Fruit fly (Drosophila melanogaster) whole organism, embryonic: ENCODE results near the gene SuUR.

Experiments used
- CG10209 ChIP-seq: fragments of 200-800 bp; sonication (Bioruptor generic); optimal IDR thresholded peaks from 3 replicates; lab custom pipeline; 2017; ENCODE audit warnings: missing biosample characterization, mild to moderate bottlenecking, missing genetic modification characterization, missing genetic modification reagents
- CG10274 ChIP-seq: fragments of 200-800 bp; sonication (Bioruptor generic); optimal IDR thresholded peaks from 3 replicates; lab custom pipeline; 2017; ENCODE audit warnings: missing biosample characterization, mild to moderate bottlenecking, missing genetic modification characterization
- CG10321 ChIP-seq: fragments of 200-800 bp; sonication (Bioruptor generic); IDR thresholded peaks from 2 replicates; pipeline ENCODE4 v1.3.6; 2022; ENCODE audit warnings: missing biosample characterization, missing genetic modification characterization
- CG10654 ChIP-seq: fragments of 200-800 bp; sonication (Bioruptor generic); optimal IDR thresholded peaks from 2 replicates; lab custom pipeline; 2016; ENCODE audit warnings: missing biosample characterization, missing genetic modification characterization
- CG11456 ChIP-seq: fragments of 200-800 bp; sonication (Bioruptor generic); IDR thresholded peaks from 3 replicates; pipeline ENCODE4 v1.3.6; 2022; ENCODE audit warnings: missing biosample characterization, missing genetic modification characterization
- CG12236 ChIP-seq: fragments of 200-800 bp; sonication (Bioruptor generic); optimal IDR thresholded peaks from 2 replicates; lab custom pipeline; 2016; ENCODE audit warnings: missing biosample characterization, missing genetic modification characterization
- CG12299 ChIP-seq: fragments of 200-800 bp; sonication (Bioruptor generic); optimal IDR thresholded peaks from 2 replicates; lab custom pipeline; 2018; ENCODE audit warnings: missing biosample characterization, mild to moderate bottlenecking, missing genetic modification characterization
- CG13624 ChIP-seq: fragments of 200-800 bp; sonication (Bioruptor generic); optimal IDR thresholded peaks from 2 replicates; lab custom pipeline; 2016; ENCODE audit warnings: missing biosample characterization, missing genetic modification characterization
- CG13775 ChIP-seq: fragments of 200-800 bp; sonication (Bioruptor generic); optimal IDR thresholded peaks from 3 replicates; lab custom pipeline; 2017; ENCODE audit warnings: missing biosample characterization, mild to moderate bottlenecking, missing genetic modification characterization
- CG15479 ChIP-seq: fragments of 200-800 bp; sonication (Bioruptor generic); optimal IDR thresholded peaks from 3 replicates; lab custom pipeline; 2019; ENCODE audit warnings: missing biosample characterization, mild to moderate bottlenecking, missing genetic modification characterization, moderate library complexity
- CG15514 ChIP-seq: fragments of 200-800 bp; sonication (Bioruptor generic); optimal IDR thresholded peaks from 3 replicates; lab custom pipeline; 2017; ENCODE audit warnings: missing biosample characterization, missing genetic modification characterization, mild to moderate bottlenecking, moderate library complexity, missing genetic modification reagents
- CG2712 ChIP-seq: fragments of 200-800 bp; optimal IDR thresholded peaks from 3 replicates; lab custom pipeline; 2019; ENCODE audit warnings: missing biosample characterization, mild to moderate bottlenecking, missing genetic modification characterization, moderate library complexity
- CG4730 ChIP-seq: fragments of 200-800 bp; sonication (Bioruptor generic); IDR thresholded peaks from 2 replicates; pipeline ENCODE4 v1.3.6; 2022; ENCODE audit warnings: missing biosample characterization, missing genetic modification characterization
- CG6175 ChIP-seq: fragments of 200-800 bp; sonication (Bioruptor generic); IDR thresholded peaks from 3 replicates; pipeline ENCODE4 v1.3.6; 2022; ENCODE audit warnings: missing biosample characterization, missing genetic modification characterization
- CG6791 ChIP-seq: fragments of 200-800 bp; sonication (Bioruptor generic); IDR thresholded peaks from 3 replicates; pipeline ENCODE4 v1.3.6; 2022; ENCODE audit warnings: missing biosample characterization, missing genetic modification characterization; ENCODE audit not compliant: partially characterized antibody
- CG7271 ChIP-seq: fragments of 200-800 bp; sonication (Bioruptor generic); optimal IDR thresholded peaks from 2 replicates; lab custom pipeline; 2018; ENCODE audit warnings: missing biosample characterization, mild to moderate bottlenecking, missing genetic modification characterization, moderate library complexity
- CG7745 ChIP-seq: fragments of 200-800 bp; sonication (Bioruptor generic); optimal IDR thresholded peaks from 2 replicates; lab custom pipeline; 2018; ENCODE audit warnings: missing biosample characterization, mild to moderate bottlenecking, missing genetic modification characterization, moderate library complexity
- CG7987 ChIP-seq: fragments of 200-800 bp; sonication (Bioruptor generic); optimal IDR thresholded peaks from 2 replicates; lab custom pipeline; 2018; ENCODE audit warnings: missing biosample characterization, mild to moderate bottlenecking, missing genetic modification characterization, moderate library complexity
- D19A ChIP-seq: fragments of 200-800 bp; optimal IDR thresholded peaks from 3 replicates; lab custom pipeline; 2019; ENCODE audit warnings: missing biosample characterization, mild to moderate bottlenecking, missing genetic modification characterization, moderate library complexity
- Doc2 ChIP-seq: fragments of 200-800 bp; sonication (Bioruptor generic); IDR thresholded peaks from 2 replicates; pipeline ENCODE4 v1.3.6; 2022; ENCODE audit warnings: missing biosample characterization, missing genetic modification characterization
- ERR ChIP-seq: fragments of 200-800 bp; sonication (Bioruptor generic); optimal IDR thresholded peaks from 2 replicates; lab custom pipeline; 2016; ENCODE audit warnings: missing biosample characterization, missing genetic modification characterization
- Fer3 ChIP-seq: fragments of 200-800 bp; sonication (Bioruptor generic); optimal IDR thresholded peaks from 2 replicates; lab custom pipeline; 2018; ENCODE audit warnings: missing biosample characterization, mild to moderate bottlenecking, missing genetic modification characterization, moderate library complexity
- HLH3B ChIP-seq: fragments of 200-800 bp; sonication (Bioruptor generic); IDR thresholded peaks from 2 replicates; pipeline ENCODE4 v1.3.6; 2022; ENCODE audit warnings: missing biosample characterization, missing genetic modification characterization
- HmgZ ChIP-seq: fragments of 200-800 bp; sonication (Bioruptor generic); optimal IDR thresholded peaks from 2 replicates; lab custom pipeline; 2018; ENCODE audit warnings: missing biosample characterization, mild to moderate bottlenecking, missing genetic modification characterization
- Lhr ChIP-seq: fragments of 200-800 bp; sonication (Bioruptor generic); optimal IDR thresholded peaks from 3 replicates; lab custom pipeline; 2017; ENCODE audit warnings: mild to moderate bottlenecking, missing biosample characterization, missing genetic modification reagents, missing genetic modification characterization
- Six4 ChIP-seq: fragments of 200-800 bp; sonication (Bioruptor generic); optimal IDR thresholded peaks from 2 replicates; lab custom pipeline; 2016; ENCODE audit warnings: missing biosample characterization, missing genetic modification characterization
- Tbp ChIP-seq: fragments of >200 bp; optimal IDR thresholded peaks from 2 replicates; lab custom pipeline; 2018; ENCODE audit warnings: missing biosample characterization, missing genetic modification characterization
- Xrp1 ChIP-seq: fragments of 200-800 bp; sonication (Bioruptor generic); IDR thresholded peaks from 2 replicates; pipeline ENCODE4 v1.3.6; 2022; ENCODE audit warnings: missing biosample characterization, missing genetic modification characterization
- amos ChIP-seq: fragments of 200-800 bp; sonication (Bioruptor generic); IDR thresholded peaks from 2 replicates; pipeline ENCODE4 v1.3.6; 2022; ENCODE audit warnings: missing biosample characterization, missing genetic modification characterization; ENCODE audit not compliant: partially characterized antibody
- bbx ChIP-seq: fragments of 200-800 bp; sonication (Bioruptor generic); IDR thresholded peaks from 2 replicates; pipeline ENCODE4 v1.3.6; 2022; ENCODE audit warnings: missing biosample characterization, missing genetic modification characterization; ENCODE audit not compliant: partially characterized antibody
- da ChIP-seq: fragments of 200-800 bp; sonication (Bioruptor generic); optimal IDR thresholded peaks from 2 replicates; lab custom pipeline; 2016; ENCODE audit warnings: missing biosample characterization, missing genetic modification characterization
- dysf ChIP-seq: fragments of 200-800 bp; sonication (Bioruptor generic); IDR thresholded peaks from 3 replicates; pipeline ENCODE4 v1.3.6; 2022; ENCODE audit warnings: missing biosample characterization, missing genetic modification characterization
- exex ChIP-seq: fragments of 200-800 bp; sonication (Bioruptor generic); optimal IDR thresholded peaks from 4 replicates; lab custom pipeline; 2018; ENCODE audit warnings: missing biosample characterization, mild to moderate bottlenecking, missing genetic modification characterization, moderate library complexity
- fd3F ChIP-seq: fragments of 200-800 bp; sonication (Bioruptor generic); optimal IDR thresholded peaks from 2 replicates; lab custom pipeline; 2018; ENCODE audit warnings: missing biosample characterization, mild to moderate bottlenecking, missing genetic modification characterization, moderate library complexity
- fd64A ChIP-seq: fragments of 200-800 bp; sonication (Bioruptor generic); optimal IDR thresholded peaks from 3 replicates; lab custom pipeline; 2018; ENCODE audit warnings: missing biosample characterization, mild to moderate bottlenecking, missing genetic modification characterization
- gcm ChIP-seq: fragments of 200-800 bp; sonication (Bioruptor generic); optimal IDR thresholded peaks from 2 replicates; lab custom pipeline; 2019; ENCODE audit warnings: missing biosample characterization, mild to moderate bottlenecking, missing genetic modification characterization, moderate library complexity
- grau ChIP-seq: fragments of 200-800 bp; optimal IDR thresholded peaks from 3 replicates; lab custom pipeline; 2019; ENCODE audit warnings: missing biosample characterization, mild to moderate bottlenecking, missing genetic modification characterization, moderate library complexity
- nmo ChIP-seq: fragments of 200-800 bp; sonication (Bioruptor generic); optimal IDR thresholded peaks from 2 replicates; lab custom pipeline; 2018; ENCODE audit warnings: missing biosample characterization, mild to moderate bottlenecking, missing genetic modification characterization, moderate library complexity
- pho ChIP-seq: fragments of 200-800 bp; sonication (Bioruptor generic); optimal IDR thresholded peaks from 2 replicates; lab custom pipeline; 2016; ENCODE audit warnings: missing biosample characterization, missing genetic modification characterization
- pzg ChIP-seq: fragments of 200-800 bp; sonication (Bioruptor generic); optimal IDR thresholded peaks from 3 replicates; lab custom pipeline; 2018; ENCODE audit warnings: missing biosample characterization, mild to moderate bottlenecking, missing genetic modification characterization, moderate library complexity
- salm ChIP-seq: fragments of 200-800 bp; sonication (Bioruptor generic); optimal IDR thresholded peaks from 2 replicates; lab custom pipeline; 2018; ENCODE audit warnings: missing biosample characterization, mild to moderate bottlenecking, missing genetic modification characterization
- slbo ChIP-seq: fragments of 200-800 bp; sonication (Bioruptor generic); IDR thresholded peaks from 2 replicates; pipeline ENCODE4 v1.3.6; 2022; ENCODE audit warnings: missing biosample characterization, missing genetic modification characterization
- sna ChIP-seq: fragments of 200-800 bp; sonication (Bioruptor generic); IDR thresholded peaks from 2 replicates; pipeline ENCODE4 v1.3.6; 2022; ENCODE audit warnings: missing biosample characterization, missing genetic modification characterization; ENCODE audit not compliant: partially characterized antibody
- sqz ChIP-seq: fragments of 200-800 bp; sonication (Bioruptor generic); optimal IDR thresholded peaks from 3 replicates; lab custom pipeline; 2018; ENCODE audit warnings: missing biosample characterization, mild to moderate bottlenecking, missing genetic modification characterization
- stwl ChIP-seq: fragments of 200-800 bp; sonication (Bioruptor generic); optimal IDR thresholded peaks from 3 replicates; lab custom pipeline; 2018; ENCODE audit warnings: missing biosample characterization, mild to moderate bottlenecking, missing genetic modification characterization, moderate library complexity
- toy ChIP-seq: fragments of 200-800 bp; sonication (Bioruptor generic); IDR thresholded peaks from 2 replicates; pipeline ENCODE4 v1.3.6; 2022; ENCODE audit warnings: missing biosample characterization, missing genetic modification characterization
- trh ChIP-seq: fragments of 200-800 bp; sonication (Bioruptor generic); optimal IDR thresholded peaks from 2 replicates; lab custom pipeline; 2016; ENCODE audit warnings: missing biosample characterization, missing genetic modification characterization
- tup ChIP-seq: fragments of 200-800 bp; sonication (Bioruptor generic); optimal IDR thresholded peaks from 2 replicates; lab custom pipeline; 2016; ENCODE audit warnings: missing biosample characterization, mild to moderate bottlenecking, missing genetic modification characterization, moderate library complexity
- unc-4 ChIP-seq: fragments of 200-800 bp; sonication (Bioruptor generic); IDR thresholded peaks from 2 replicates; pipeline ENCODE4 v1.3.6; 2022; ENCODE audit warnings: missing biosample characterization, missing genetic modification characterization; ENCODE audit not compliant: partially characterized antibody
- vfl ChIP-seq: fragments of 200-800 bp; sonication (Bioruptor generic); optimal IDR thresholded peaks from 2 replicates; lab custom pipeline; 2016; ENCODE audit warnings: missing biosample characterization, missing genetic modification characterization

SuUR gene

DNA sequence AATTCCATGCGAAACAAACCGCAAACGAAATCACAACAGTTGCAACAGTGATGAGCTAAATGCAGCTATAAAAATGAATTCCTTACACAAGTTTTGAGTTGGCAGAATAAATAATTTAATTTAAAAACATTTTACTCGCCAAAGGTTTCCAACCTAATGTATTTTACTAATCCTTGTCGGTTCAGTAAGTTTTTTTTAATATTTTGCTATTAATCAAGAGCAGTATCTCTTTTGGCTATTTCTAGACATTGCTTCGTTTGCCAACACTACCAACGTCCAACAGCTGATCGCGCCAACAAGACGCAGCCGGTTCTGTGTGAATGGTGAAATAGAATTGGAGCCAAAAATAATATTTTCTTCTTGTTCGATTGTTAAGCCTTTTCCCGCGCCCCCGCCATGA, at the start of gene SuUR, which contains the start of the genes CG32075 and CG45101 (continued):
- TF ChIP-seq CG10274 (peak; percentile 37), CG13775 (peak; percentile 93), CG12299 (tag; lab: Kevin White, UChicago) (peak; percentile 61), pho (peak; percentile 93), CG7271 (tag; lab: Kevin White, UChicago) (peak; percentile 58), sna (no peak), CG6175 (GFP tag; lab: Robert Waterston, UW) (peak; percentile 66; the same call in 1 of the 3 replicates), slbo (GFP tag; lab: Robert Waterston, UW) (peak; percentile 94), Doc2 (GFP tag; lab: Robert Waterston, UW) (0 out of 2 replicates have a peak, but pooled peaks have one; percentile 28), CG2712 (tag; lab: Kevin White, UChicago) (peak; percentile 91), da (GFP tag; lab: Kevin White, UChicago) (peak; percentile 73), amos (GFP tag; lab: Robert Waterston, UW) (no peak), salm (tag; lab: Kevin White, UChicago) (peak; percentile 24), grau (tag; lab: Kevin White, UChicago) (peak; percentile 88), Tbp (GFP tag; lab: Kevin White, UChicago) (no peak), CG11456 (GFP tag; lab: Robert Waterston, UW) (peak; percentile 82), CG4730 (GFP tag; lab: Robert Waterston, UW) (peak; percentile 81), fd64A (GFP tag; lab: Kevin White, UChicago) (no peak), vfl (GFP tag; lab: Kevin White, UChicago) (peak; percentile 86), toy (no peak), CG13624 (GFP tag; lab: Kevin White, UChicago) (peak; percentile 93), CG12236 (peak; percentile 64), Lhr (GFP tag; lab: Kevin White, UChicago) (peak; percentile 51), gcm (GFP tag; lab: Kevin White, UChicago) (peak; percentile 49), CG10209 (GFP tag; lab: Kevin White, UChicago) (peak; percentile 85), HLH3B (GFP tag; lab: Robert Waterston, UW) (peak; percentile 78), Six4 (GFP tag; lab: Kevin White, UChicago) (peak; percentile 83), ERR (GFP tag; lab: Kevin White, UChicago) (no peak), Xrp1 (GFP tag; lab: Robert Waterston, UW) (peak; percentile 83), tup (peak; percentile 75), CG10654 (GFP tag; lab: Kevin White, UChicago) (peak; percentile 67), D19A (tag; lab: Kevin White, UChicago) (peak; percentile 68), CG7987 (GFP tag; lab: Kevin White, UChicago) (peak; percentile 65), CG15479 (no peak), exex (tag; lab: Kevin White, UChicago) (peak; percentile 51), sqz (peak; percentile 18), CG7745 (tag; lab: Kevin White, UChicago) (no peak), dysf (GFP tag; lab: Robert Waterston, UW) (peak; percentile 87), pzg (GFP tag; lab: Kevin White, UChicago) (peak; percentile 75), HmgZ (peak; percentile 92), nmo (GFP tag; lab: Kevin White, UChicago) (peak; percentile 90), Fer3 (tag; lab: Kevin White, UChicago) (peak; percentile 74), bbx (GFP tag; lab: Robert Waterston, UW) (no peak), CG15514 (GFP tag; lab: Kevin White, UChicago) (peak; percentile 78), CG6791 (GFP tag; lab: Robert Waterston, UW) (no peak), trh (GFP tag; lab: Kevin White, UChicago) (peak; percentile 68), fd3F (GFP tag; lab: Kevin White, UChicago) (peak; percentile 81), stwl (peak; percentile 61), unc-4 (GFP tag; lab: Robert Waterston, UW) (no peak), CG10321 (no peak)
